Fruit fly (Drosophila melanogaster) whole organism, adult: ENCODE results near the gene NimB3.

ENCODE experiments used
- CG12768 ChIP-seq: fragments of 200-800 bp; sonication (Bioruptor generic); optimal IDR thresholded peaks from 2 replicates; lab custom pipeline; 2017; ENCODE audit warnings: missing biosample characterization, missing genetic modification characterization, mild to moderate bottlenecking, moderate library complexity, missing genetic modification reagents
- CG14711 ChIP-seq: fragments of 200-800 bp; sonication (Bioruptor generic); optimal IDR thresholded peaks from 2 replicates; lab custom pipeline; 2018; ENCODE audit warnings: missing biosample characterization, mild to moderate bottlenecking, missing genetic modification characterization, moderate library complexity
- CG1620 ChIP-seq: fragments of 200-800 bp; sonication (Bioruptor generic); optimal IDR thresholded peaks from 2 replicates; lab custom pipeline; 2016; ENCODE audit warnings: missing biosample characterization, missing genetic modification characterization
- CG33017 ChIP-seq: fragments of 200-800 bp; sonication (Bioruptor generic); optimal IDR thresholded peaks from 2 replicates; lab custom pipeline; 2018; ENCODE audit warnings: missing biosample characterization, mild to moderate bottlenecking, missing genetic modification characterization, moderate library complexity
- CG5204 ChIP-seq: fragments of 200-800 bp; sonication (Bioruptor generic); optimal IDR thresholded peaks from 2 replicates; lab custom pipeline; 2016; ENCODE audit warnings: missing biosample characterization, missing genetic modification characterization
- CG7045 ChIP-seq: fragments of 200-800 bp; sonication (Bioruptor generic); optimal IDR thresholded peaks from 2 replicates; lab custom pipeline; 2017; ENCODE audit warnings: missing biosample characterization, mild to moderate bottlenecking, missing genetic modification characterization
- Mnt ChIP-seq: fragments of 200-800 bp; sonication (Bioruptor generic); optimal IDR thresholded peaks from 2 replicates; lab custom pipeline; 2016; ENCODE audit warnings: missing biosample characterization, mild to moderate bottlenecking, missing genetic modification characterization
- bab1 ChIP-seq: fragments of 200-800 bp; sonication (Bioruptor generic); optimal IDR thresholded peaks from 3 replicates; lab custom pipeline; 2019; ENCODE audit warnings: missing biosample characterization, mild to moderate bottlenecking, missing genetic modification characterization, moderate library complexity
- cic ChIP-seq: fragments of 200-800 bp; sonication (Bioruptor generic); optimal IDR thresholded peaks from 2 replicates; lab custom pipeline; 2017; ENCODE audit warnings: missing biosample characterization, mild to moderate bottlenecking, missing genetic modification characterization, moderate library complexity
- kay ChIP-seq: fragments of 200-800 bp; sonication (Bioruptor generic); peaks from one replicate; lab custom pipeline; 2016; ENCODE audit warnings: missing biosample characterization, missing genetic modification characterization, borderline replicate concordance
- tj ChIP-seq: fragments of 200-800 bp; sonication (Bioruptor generic); optimal IDR thresholded peaks from 3 replicates; lab custom pipeline; 2017; ENCODE audit warnings: missing biosample characterization, mild to moderate bottlenecking, missing genetic modification characterization, moderate library complexity
- toe ChIP-seq: fragments of 200-800 bp; sonication (Bioruptor generic); optimal IDR thresholded peaks from 2 replicates; lab custom pipeline; 2016; ENCODE audit warnings: missing biosample characterization, missing genetic modification characterization

DNA sequence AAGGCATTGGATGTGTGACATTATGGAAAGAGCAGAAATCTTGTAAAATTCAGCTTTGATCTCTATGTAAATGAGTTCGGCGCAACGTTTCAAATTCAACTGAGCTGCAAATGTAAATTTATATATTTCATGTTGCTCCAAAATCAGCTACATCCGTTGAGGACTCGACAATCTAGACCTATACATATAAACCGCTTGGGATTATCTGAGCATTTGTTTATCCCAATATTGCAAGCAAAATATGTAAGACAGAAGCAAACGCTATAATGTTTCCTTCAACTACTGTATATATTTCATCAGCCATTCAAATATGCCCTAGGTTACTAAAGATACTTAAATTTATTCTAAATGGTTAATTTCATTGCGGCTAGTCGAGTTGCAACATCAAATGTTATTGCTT is 8.9 kb upstream of the NimB3 start, which contains the start of gene NimC1:
- TF ChIP-seq Mnt (GFP tag; lab: Kevin White, UChicago) = no peak
- no peak for TF ChIP-seq CG12768 (GFP tag; lab: Kevin White, UChicago)
- no peak for TF ChIP-seq cic (GFP tag; lab: Kevin White, UChicago)
- TF ChIP-seq CG1620 (GFP tag; lab: Kevin White, UChicago) = no peak
- TF ChIP-seq CG5204 (GFP tag; lab: Kevin White, UChicago) = no peak
- no peak for TF ChIP-seq CG33017 (tag; lab: Kevin White, UChicago)
- no peak for TF ChIP-seq CG14711 (tag; lab: Kevin White, UChicago)
- TF ChIP-seq bab1 (GFP tag; lab: Kevin White, UChicago) = no peak
- no peak for TF ChIP-seq kay (GFP tag; lab: Kevin White, UChicago)
- TF ChIP-seq toe (GFP tag; lab: Kevin White, UChicago) = no peak
- TF ChIP-seq tj = no peak
- no peak for TF ChIP-seq CG7045
